Worm (Caenorhabditis elegans) whole organism, mixed stage, embryonic: ENCODE measurements around the gene F11F1.1.

Source experiments
- M03D4.4 ChIP-seq: sonication (generic microtip); optimal IDR thresholded peaks from 2 replicates; lab custom pipeline; 2017; ENCODE audit warnings: mild to moderate bottlenecking, missing genetic modification characterization, missing compliant biosample characterization
- ceh-39 ChIP-seq: fragments of 150-350 bp; optimal IDR thresholded peaks from 2 replicates; lab custom pipeline; 2014; ENCODE audit warnings: missing biosample characterization, missing genetic modification characterization
- ceh-43 ChIP-seq: fragments of 200-800 bp; sonication (Bioruptor generic); optimal IDR thresholded peaks from 2 replicates; lab custom pipeline; 2018; ENCODE audit warnings: mild to moderate bottlenecking, missing genetic modification characterization, moderate library complexity, missing compliant biosample characterization
- ceh-83 ChIP-seq: fragments of 200-800 bp; sonication (Bioruptor generic); optimal IDR thresholded peaks from 2 replicates; lab custom pipeline; 2018; ENCODE audit warnings: mild to moderate bottlenecking, missing genetic modification characterization, missing compliant biosample characterization
- ces-1 ChIP-seq: fragments of 150-350 bp; optimal IDR thresholded peaks from 2 replicates; lab custom pipeline; 2014; ENCODE audit warnings: missing biosample characterization, missing genetic modification reagents, missing genetic modification characterization
- cnd-1 ChIP-seq: fragments of 200-800 bp; sonication (Bioruptor generic); optimal IDR thresholded peaks from 2 replicates; lab custom pipeline; 2018; ENCODE audit warnings: mild to moderate bottlenecking, missing genetic modification characterization, missing compliant biosample characterization
- drap-1 ChIP-seq: fragments of 200-800 bp; sonication (Bioruptor generic); optimal IDR thresholded peaks from 3 replicates; lab custom pipeline; 2018; ENCODE audit warnings: mild to moderate bottlenecking, missing genetic modification characterization, missing compliant biosample characterization
- elt-1 ChIP-seq: sonication (generic microtip); optimal IDR thresholded peaks from 2 replicates; lab custom pipeline; 2017; ENCODE audit warnings: missing genetic modification characterization, mild to moderate bottlenecking, missing compliant biosample characterization, antibody characterized with exemption, moderate library complexity, borderline replicate concordance; ENCODE audit not compliant: insufficient read depth
- elt-3 ChIP-seq: fragments of 150-350 bp; optimal IDR thresholded peaks from 2 replicates; lab custom pipeline; 2014; ENCODE audit warnings: missing biosample characterization, missing genetic modification characterization
- ham-2 ChIP-seq: fragments of 200-800 bp; sonication (Bioruptor generic); optimal IDR thresholded peaks from 2 replicates; lab custom pipeline; 2018; ENCODE audit warnings: mild to moderate bottlenecking, missing genetic modification characterization, missing compliant biosample characterization
- lin-13 ChIP-seq: fragments of 150-350 bp; optimal IDR thresholded peaks from 2 replicates; lab custom pipeline; 2014; ENCODE audit warnings: missing biosample characterization, missing genetic modification characterization
- lsy-2 ChIP-seq: fragments of 150-350 bp; optimal IDR thresholded peaks from 2 replicates; lab custom pipeline; 2014; ENCODE audit warnings: missing biosample characterization, missing genetic modification characterization
- mab-5 ChIP-seq: fragments of 150-350 bp; optimal IDR thresholded peaks from 2 replicates; lab custom pipeline; 2014; ENCODE audit warnings: missing biosample characterization, missing genetic modification characterization
- mep-1 ChIP-seq: fragments of 150-350 bp; optimal IDR thresholded peaks from 2 replicates; lab custom pipeline; 2017; ENCODE audit warnings: missing biosample characterization, missing genetic modification reagents, missing genetic modification characterization, inconsistent platforms
- mls-2 ChIP-seq: sonication (generic microtip); optimal IDR thresholded peaks from 2 replicates; lab custom pipeline; 2016; ENCODE audit warnings: mild to moderate bottlenecking, missing genetic modification characterization, moderate library complexity, missing compliant biosample characterization
- nhr-12 ChIP-seq: fragments of 150-350 bp; optimal IDR thresholded peaks from 2 replicates; lab custom pipeline; 2014; ENCODE audit warnings: missing biosample characterization, missing genetic modification characterization
- nhr-2 ChIP-seq: fragments of 150-350 bp; optimal IDR thresholded peaks from 2 replicates; lab custom pipeline; 2014; ENCODE audit warnings: missing biosample characterization, missing genetic modification characterization
- nhr-237 ChIP-seq: fragments of 150-350 bp; optimal IDR thresholded peaks from 2 replicates; lab custom pipeline; 2014; ENCODE audit warnings: missing biosample characterization, missing genetic modification characterization
- nhr-28 ChIP-seq: fragments of 150-350 bp; optimal IDR thresholded peaks from 2 replicates; lab custom pipeline; 2014; ENCODE audit warnings: missing biosample characterization, missing genetic modification characterization
- pha-4 ChIP-seq: fragments of 150-350 bp; optimal IDR thresholded peaks from 2 replicates; lab custom pipeline; 2018; ENCODE audit warnings: missing biosample characterization, missing genetic modification reagents, missing genetic modification characterization
- sem-2 ChIP-seq: fragments of 200-800 bp; sonication (Bioruptor generic); optimal IDR thresholded peaks from 2 replicates; lab custom pipeline; 2018; ENCODE audit warnings: mild to moderate bottlenecking, missing genetic modification characterization, missing compliant biosample characterization
- snpc-4 ChIP-seq: fragments of 150-350 bp; optimal IDR thresholded peaks from 2 replicates; lab custom pipeline; 2014; ENCODE audit warnings: missing biosample characterization, missing genetic modification characterization
- sptf-1 ChIP-seq: sonication (generic microtip); optimal IDR thresholded peaks from 2 replicates; lab custom pipeline; 2017; ENCODE audit warnings: mild to moderate bottlenecking, missing genetic modification characterization, moderate library complexity, missing compliant biosample characterization
- tbx-8 ChIP-seq: fragments of 200-800 bp; sonication (Bioruptor generic); optimal IDR thresholded peaks from 2 replicates; lab custom pipeline; 2018; ENCODE audit warnings: mild to moderate bottlenecking, missing genetic modification characterization, moderate library complexity, missing compliant biosample characterization
- unc-120 ChIP-seq: sonication (generic microtip); optimal IDR thresholded peaks from 2 replicates; lab custom pipeline; 2017; ENCODE audit warnings: missing genetic modification characterization, missing compliant biosample characterization; ENCODE audit not compliant: poor library complexity, severe bottlenecking
- unc-39 ChIP-seq: fragments of 150-350 bp; optimal IDR thresholded peaks from 2 replicates; lab custom pipeline; 2014; ENCODE audit warnings: missing biosample characterization, missing genetic modification characterization
- unc-62 ChIP-seq: fragments of 150-350 bp; optimal IDR thresholded peaks from 2 replicates; lab custom pipeline; 2014; ENCODE audit warnings: missing biosample characterization, missing genetic modification reagents, missing genetic modification characterization
- zip-8 ChIP-seq: fragments of 150-350 bp; optimal IDR thresholded peaks from 2 replicates; lab custom pipeline; 2014; ENCODE audit warnings: missing biosample characterization, missing genetic modification characterization
- ztf-11 ChIP-seq: fragments of 150-350 bp; optimal IDR thresholded peaks from 2 replicates; lab custom pipeline; 2014; ENCODE audit warnings: missing biosample characterization, missing genetic modification characterization

F11F1.1 gene

ce11 chrIII:13405504-13405903 lies 10.1 kb downstream of the F11F1.1 start, which contains the start of gene nas-1:
nas-1 (plus strand) TSS chrIII:13405804.
- TF ChIP-seq sem-2 (no peak), mab-5 (tag; lab: Kevin White, UChicago) (no peak), elt-1 (tag; lab: Kevin White, UChicago) (no peak), ceh-39 (tag; lab: Kevin White, UChicago) (no peak), tbx-8 (GFP tag; lab: Kevin White, UChicago) (no peak), unc-39 (no peak), zip-8 (tag; lab: Kevin White, UChicago) (no peak), pha-4 (tag; lab: Kevin White, UChicago) (no peak), ham-2 (no peak)

- no peak for TF ChIP-seq ceh-83
- TF ChIP-seq nhr-12 (tag; lab: Kevin White, UChicago), result no peak
- no peak for TF ChIP-seq unc-39
- TF ChIP-seq ces-1 (GFP tag; lab: Kevin White, UChicago), result no peak
- no peak for TF ChIP-seq cnd-1 (tag; lab: Kevin White, UChicago)
- TF ChIP-seq elt-1 (tag; lab: Kevin White, UChicago), result no peak
- no peak for TF ChIP-seq snpc-4 (tag; lab: Kevin White, UChicago)
- no peak for TF ChIP-seq tbx-8 (GFP tag; lab: Kevin White, UChicago)
- no peak for TF ChIP-seq ztf-11 (tag; lab: Kevin White, UChicago)
- TF ChIP-seq lsy-2 (tag; lab: Kevin White, UChicago), result no peak
- no peak for TF ChIP-seq unc-62 (GFP tag; lab: Kevin White, UChicago)
- TF ChIP-seq ceh-43 (GFP tag; lab: Kevin White, UChicago), result no peak
- TF ChIP-seq mep-1 (tag; lab: Kevin White, UChicago), result no peak
- no peak for TF ChIP-seq nhr-237 (tag; lab: Kevin White, UChicago)
- TF ChIP-seq lin-13 (tag; lab: Kevin White, UChicago), result no peak
- no peak for TF ChIP-seq ceh-39 (tag; lab: Kevin White, UChicago)
- no peak for TF ChIP-seq drap-1 (GFP tag; lab: Kevin White, UChicago)
- TF ChIP-seq unc-120 (tag; lab: Kevin White, UChicago), result no peak
- TF ChIP-seq zip-8 (tag; lab: Kevin White, UChicago), result no peak
- TF ChIP-seq nhr-28 (tag; lab: Kevin White, UChicago), result no peak
Observed at ce11 chrIII:13409498-13409897, 14.1 kb downstream of the F11F1.1 start, which contains the start of gene myo-6. myo-6 (plus strand) TSS chrIII:13409798.

- no peak for TF ChIP-seq elt-3 (tag; lab: Kevin White, UChicago)
Observed at ce11 chrIII:13411202-13411601, 15.8 kb downstream of the F11F1.1 start.

ce11 chrIII:13418975-13419374 lies 23.6 kb downstream of the F11F1.1 start:
- TF ChIP-seq ceh-83 (no peak), ceh-43 (GFP tag; lab: Kevin White, UChicago) (no peak), snpc-4 (tag; lab: Kevin White, UChicago) (no peak), zip-8 (tag; lab: Kevin White, UChicago) (no peak), nhr-12 (tag; lab: Kevin White, UChicago) (no peak), ceh-39 (tag; lab: Kevin White, UChicago) (no peak), nhr-237 (tag; lab: Kevin White, UChicago) (no peak), lin-13 (tag; lab: Kevin White, UChicago) (no peak), sptf-1 (tag; lab: Kevin White, UChicago) (no peak), elt-1 (tag; lab: Kevin White, UChicago) (no peak), ham-2 (no peak), tbx-8 (GFP tag; lab: Kevin White, UChicago) (no peak), nhr-2 (tag; lab: Kevin White, UChicago) (no peak)

ce11 chrIII:13423414-13423813 lies 28.1 kb downstream of the F11F1.1 start, which contains the start of gene exo-1:
exo-1 (plus strand) TSS chrIII:13423514.
- TF ChIP-seq mep-1 (tag; lab: Kevin White, UChicago) (peak; percentile 35), M03D4.4 (tag; lab: Kevin White, UChicago) (no peak), lsy-2 (tag; lab: Kevin White, UChicago) (peak; percentile 42), nhr-237 (tag; lab: Kevin White, UChicago) (peak; percentile 46)

ce11 chrIII:13426036-13426435 lies 30.7 kb downstream of the F11F1.1 start, which contains the start of gene cope-1:
cope-1 (plus strand) TSS chrIII:13426264.
- no peak for TF ChIP-seq mls-2 (tag; lab: Kevin White, UChicago)
- peak; percentile 4 for TF ChIP-seq mep-1 (tag; lab: Kevin White, UChicago)
- TF ChIP-seq ztf-11 (tag; lab: Kevin White, UChicago), result no peak
- TF ChIP-seq lsy-2 (tag; lab: Kevin White, UChicago), result peak; percentile 39
- TF ChIP-seq ces-1 (GFP tag; lab: Kevin White, UChicago), result peak; percentile 37
- TF ChIP-seq, all 35 proteins: peak for 3
